Worm (Caenorhabditis elegans) whole organism, young adult: ENCODE results near the gene srx-5.

Experiments used
- B0336.3 ChIP-seq: fragments of 200-800 bp; sonication (Bioruptor generic); IDR thresholded peaks from 2 replicates; pipeline ENCODE4 v1.3.6; 2022; ENCODE audit warnings: missing genetic modification characterization, missing compliant biosample characterization
- F22D6.2 ChIP-seq: sonication (generic microtip); optimal IDR thresholded peaks from 2 replicates; lab custom pipeline; 2016; ENCODE audit warnings: mild to moderate bottlenecking, missing genetic modification characterization, missing compliant biosample characterization
- F23B12.7 ChIP-seq: sonication (generic microtip); optimal IDR thresholded peaks from 2 replicates; lab custom pipeline; 2017; ENCODE audit warnings: missing genetic modification characterization, mild to moderate bottlenecking, missing compliant biosample characterization, antibody characterized with exemption, moderate library complexity; ENCODE audit not compliant: insufficient read depth
- F39B2.1 ChIP-seq: fragments of 200-800 bp; sonication (Bioruptor generic); IDR thresholded peaks from 2 replicates; pipeline ENCODE4 v1.3.6; 2022; ENCODE audit warnings: missing genetic modification reagents, missing genetic modification characterization, missing compliant biosample characterization
- F52B5.7 ChIP-seq: sonication (generic microtip); optimal IDR thresholded peaks from 2 replicates; lab custom pipeline; 2016; ENCODE audit warnings: mild to moderate bottlenecking, missing genetic modification characterization, missing compliant biosample characterization
- Y53F4B.3 ChIP-seq: fragments of 200-800 bp; sonication (Bioruptor generic); IDR thresholded peaks from 2 replicates; pipeline ENCODE4 v1.3.6; 2022; ENCODE audit warnings: missing genetic modification reagents, missing genetic modification characterization, missing compliant biosample characterization
- Y53G8AR.9 ChIP-seq: fragments of 200-800 bp; sonication (Bioruptor generic); conservative IDR thresholded peaks from 2 replicates; pipeline ENCODE4 v1.3.6; 2022; ENCODE audit warnings: missing genetic modification reagents, missing genetic modification characterization, missing compliant biosample characterization
- Y67H2A.10 ChIP-seq: fragments of 200-800 bp; sonication (Bioruptor generic); conservative IDR thresholded peaks from 2 replicates; pipeline ENCODE4 v1.3.6; 2022; ENCODE audit warnings: missing genetic modification reagents, missing genetic modification characterization, missing compliant biosample characterization
- Y95B8A.8 ChIP-seq: fragments of 200-800 bp; sonication (Bioruptor generic); IDR thresholded peaks from 2 replicates; pipeline ENCODE4 v1.3.6; 2022; ENCODE audit warnings: missing genetic modification reagents, missing genetic modification characterization, missing compliant biosample characterization
- ama-1 ChIP-seq, 3 experiments: fragments of 150-350 bp in 1 of 3; sonication (generic microtip) in 2 of 3; optimal IDR thresholded peaks; 2 replicates each; lab custom pipeline; 2014 to 2018; ENCODE audit warnings: missing biosample characterization in 2 of 3, missing genetic modification characterization in 2 of 3, missing genetic modification reagents in 2 of 3
- attf-3 ChIP-seq: fragments of 200-800 bp; sonication (Bioruptor generic); conservative IDR thresholded peaks from 2 replicates; pipeline ENCODE4 v1.3.6; 2022; ENCODE audit warnings: missing genetic modification reagents, missing genetic modification characterization, missing compliant biosample characterization
- ccch-3 ChIP-seq: fragments of 200-800 bp; sonication (Bioruptor generic); optimal IDR thresholded peaks from 2 replicates; lab custom pipeline; 2018; ENCODE audit warnings: mild to moderate bottlenecking, missing genetic modification characterization, missing compliant biosample characterization
- ceh-79 ChIP-seq: sonication (generic microtip); optimal IDR thresholded peaks from 2 replicates; lab custom pipeline; 2017; ENCODE audit warnings: mild to moderate bottlenecking, missing genetic modification characterization, missing compliant biosample characterization
- die-1 ChIP-seq: sonication (generic microtip); optimal IDR thresholded peaks from 2 replicates; lab custom pipeline; 2016; ENCODE audit warnings: missing genotype, mild to moderate bottlenecking, missing genetic modification characterization, missing compliant biosample characterization
- efl-1 ChIP-seq: fragments of 150-350 bp; optimal IDR thresholded peaks from 2 replicates; lab custom pipeline; 2014; ENCODE audit warnings: missing biosample characterization, missing genetic modification reagents, missing genetic modification characterization
- egl-18 ChIP-seq: fragments of 200-800 bp; sonication (Bioruptor generic); IDR thresholded peaks from 2 replicates; pipeline ENCODE4 v1.3.6; 2022; ENCODE audit warnings: missing genetic modification reagents, missing genetic modification characterization, missing compliant biosample characterization
- egrh-3 ChIP-seq: fragments of 200-800 bp; sonication (Bioruptor generic); IDR thresholded peaks from 2 replicates; pipeline ENCODE4 v1.3.6; 2022; ENCODE audit warnings: missing genetic modification reagents, missing genetic modification characterization, missing compliant biosample characterization
- lag-1 ChIP-seq: fragments of 200-800 bp; sonication (Bioruptor generic); IDR thresholded peaks from 2 replicates; pipeline ENCODE4 v1.3.6; 2022; ENCODE audit warnings: missing genetic modification reagents, missing genetic modification characterization, missing compliant biosample characterization
- let-607 ChIP-seq, 2 experiments: fragments of 200-800 bp in 1 of 2; sonication (Bioruptor generic) in 1 of 2; sonication (generic microtip) in 1 of 2; optimal IDR thresholded peaks; 2 replicates each; lab custom pipeline; 2016 to 2018; ENCODE audit warnings: mild to moderate bottlenecking in 2 of 2, missing compliant biosample characterization in 2 of 2, missing genetic modification characterization in 2 of 2, moderate library complexity in 2 of 2, missing genotype in 1 of 2
- lin-26 ChIP-seq: fragments of 200-800 bp; sonication (Bioruptor generic); IDR thresholded peaks from 2 replicates; pipeline ENCODE4 v1.3.6; 2022; ENCODE audit warnings: missing genetic modification reagents, missing genetic modification characterization, missing compliant biosample characterization
- lin-35 ChIP-seq, 3 experiments: fragments of 150-350 bp in 2 of 3; sonication (generic microtip) in 1 of 3; optimal IDR thresholded peaks; 2 replicates each; lab custom pipeline; 2014 to 2018; ENCODE audit warnings: missing biosample characterization in 3 of 3, missing genetic modification characterization in 3 of 3, missing genetic modification reagents in 3 of 3
- lin-40 ChIP-seq: sonication (generic microtip); optimal IDR thresholded peaks from 2 replicates; lab custom pipeline; 2016; ENCODE audit warnings: missing genetic modification characterization, mild to moderate bottlenecking, missing compliant biosample characterization, missing genotype, missing genetic modification reagents
- lin-54 ChIP-seq: fragments of 200-800 bp; sonication (Bioruptor generic); optimal IDR thresholded peaks from 2 replicates; lab custom pipeline; 2018; ENCODE audit warnings: mild to moderate bottlenecking, missing genetic modification characterization, missing compliant biosample characterization
- madf-3 ChIP-seq: fragments of 200-800 bp; sonication (Bioruptor generic); IDR thresholded peaks from 2 replicates; pipeline ENCODE4 v1.3.6; 2022; ENCODE audit warnings: missing genetic modification reagents, missing genetic modification characterization, missing compliant biosample characterization
- mxl-1 ChIP-seq: sonication (generic microtip); optimal IDR thresholded peaks from 2 replicates; lab custom pipeline; 2016; ENCODE audit warnings: missing genetic modification characterization, missing compliant biosample characterization
- nhr-179 ChIP-seq: sonication (generic microtip); optimal IDR thresholded peaks from 2 replicates; lab custom pipeline; 2016; ENCODE audit warnings: mild to moderate bottlenecking, missing genetic modification characterization, missing compliant biosample characterization
- nhr-80 ChIP-seq: sonication (generic microtip); optimal IDR thresholded peaks from 2 replicates; lab custom pipeline; 2016; ENCODE audit warnings: missing genetic modification characterization, missing compliant biosample characterization
- rec-8 ChIP-seq, 2 experiments: sonication (generic microtip); optimal IDR thresholded peaks; 2 replicates each; lab custom pipeline; 2016; ENCODE audit warnings: mild to moderate bottlenecking in 2 of 2, missing genetic modification characterization in 2 of 2, missing genetic modification reagents in 2 of 2, missing genotype in 2 of 2, missing biosample characterization in 1 of 2, missing compliant biosample characterization in 1 of 2, moderate library complexity in 1 of 2
- snpc-1.3 ChIP-seq: sonication (generic microtip); optimal IDR thresholded peaks from 2 replicates; lab custom pipeline; 2017; ENCODE audit warnings: missing genetic modification characterization, mild to moderate bottlenecking, missing compliant biosample characterization, antibody characterized with exemption, moderate library complexity, missing genotype, missing genetic modification reagents; ENCODE audit not compliant: insufficient read depth
- somi-1 ChIP-seq: fragments of 200-800 bp; sonication (Bioruptor generic); optimal IDR thresholded peaks from 2 replicates; lab custom pipeline; 2018; ENCODE audit warnings: mild to moderate bottlenecking, missing genetic modification characterization, missing compliant biosample characterization
- tbx-9 ChIP-seq: sonication (generic microtip); optimal IDR thresholded peaks from 2 replicates; lab custom pipeline; 2016; ENCODE audit warnings: borderline replicate concordance, missing genetic modification characterization, inconsistent platforms, missing compliant biosample characterization
- xnd-1 ChIP-seq: sonication (generic microtip); optimal IDR thresholded peaks from 2 replicates; lab custom pipeline; 2016; ENCODE audit warnings: missing genotype, missing genetic modification reagents, missing genetic modification characterization, missing compliant biosample characterization
- zfh-2 ChIP-seq: fragments of 200-800 bp; sonication (Bioruptor generic); conservative IDR thresholded peaks from 2 replicates; pipeline ENCODE4 v1.3.6; 2022; ENCODE audit warnings: missing genetic modification reagents, missing genetic modification characterization, missing compliant biosample characterization
- ztf-18 ChIP-seq: sonication (generic microtip); optimal IDR thresholded peaks from 2 replicates; lab custom pipeline; 2016; ENCODE audit warnings: missing genotype, mild to moderate bottlenecking, missing genetic modification characterization, missing compliant biosample characterization
- ztf-3 ChIP-seq: fragments of 200-800 bp; sonication (Bioruptor generic); optimal IDR thresholded peaks from 2 replicates; lab custom pipeline; 2018; ENCODE audit warnings: mild to moderate bottlenecking, missing genetic modification characterization, missing compliant biosample characterization
- ztf-6 ChIP-seq: fragments of 200-800 bp; sonication (Bioruptor generic); IDR thresholded peaks from 2 replicates; pipeline ENCODE4 v1.3.6; 2022; ENCODE audit warnings: missing genetic modification reagents, missing genetic modification characterization, missing compliant biosample characterization

srx-5 gene

DNA sequence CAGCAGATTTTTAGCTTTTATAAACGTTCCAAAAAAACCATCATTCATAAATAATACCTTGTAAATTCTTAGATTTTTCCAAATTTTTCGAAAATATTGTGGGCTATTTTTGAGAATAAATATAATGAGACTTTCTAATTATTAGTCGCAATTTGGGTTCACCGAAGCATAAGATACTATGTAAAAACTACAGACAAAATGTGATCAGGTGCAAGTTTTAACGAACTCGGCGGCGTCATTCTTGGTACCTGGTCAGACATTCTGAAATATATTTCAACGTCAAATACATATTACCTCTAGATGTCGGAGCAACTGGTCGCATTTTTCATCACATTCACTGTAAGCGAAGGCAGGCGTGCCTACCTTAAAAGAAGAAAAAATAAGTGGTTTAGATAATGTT lies 17.8 kb upstream of the srx-5 start, which contains the start of gene srx-23:
TSS of gene srx-23 (plus strand) at position 301 of the 400 bp plus-strand sequence.
- TF ChIP-seq F23B12.7 (tag; lab: Kevin White, UChicago) (no peak), attf-3 (GFP tag; lab: Robert Waterston, UW) (no peak), let-607 (tag; optimal IDR thresholded peaks at IDR 0.05; lab: Kevin White, UChicago) (no peak), die-1 (tag; lab: Kevin White, UChicago) (no peak), F52B5.7 (tag; lab: Kevin White, UChicago) (no peak), nhr-179 (tag; lab: Kevin White, UChicago) (no peak), ccch-3 (GFP tag; lab: Kevin White, UChicago) (no peak), lin-26 (GFP tag; lab: Robert Waterston, UW) (no peak), lin-35 (GFP tag; optimal IDR thresholded peaks at IDR 0.05; lab: Kevin White, UChicago) (no peak), Y95B8A.8 (GFP tag; lab: Robert Waterston, UW) (no peak), rec-8 (tag; optimal IDR thresholded peaks at IDR 0.05; lab: Kevin White, UChicago) (no peak), lin-54 (GFP tag; lab: Kevin White, UChicago) (no peak), Y53G8AR.9 (GFP tag; lab: Robert Waterston, UW) (no peak), ztf-18 (no peak), madf-3 (GFP tag; lab: Robert Waterston, UW) (no peak), ceh-79 (tag; lab: Kevin White, UChicago) (no peak), tbx-9 (tag; lab: Kevin White, UChicago) (no peak)

- no peak for TF ChIP-seq ztf-18
- no peak for TF ChIP-seq Y67H2A.10
- TF ChIP-seq nhr-80 (tag; lab: Kevin White, UChicago) = peak; percentile 21
Observed at ce11 chrV:683858-684257, 16.0 kb upstream of the srx-5 start, which contains the start of gene F31F4.1. F31F4.1 (plus strand) TSS chrV:684060.

- no peak for TF ChIP-seq F39B2.1
- no peak for TF ChIP-seq mxl-1 (tag; lab: Kevin White, UChicago)
- TF ChIP-seq egl-18 (GFP tag; lab: Robert Waterston, UW) = no peak
- no peak for TF ChIP-seq Y53F4B.3 (GFP tag; lab: Robert Waterston, UW)
- no peak for TF ChIP-seq xnd-1 (tag; lab: Kevin White, UChicago)
- no peak for TF ChIP-seq F22D6.2 (tag; lab: Kevin White, UChicago)
- no peak for TF ChIP-seq efl-1 (GFP tag; lab: Kevin White, UChicago)
- no peak for TF ChIP-seq B0336.3
- TF ChIP-seq die-1 (tag; lab: Kevin White, UChicago) = no peak
- no peak for TF ChIP-seq lin-40 (tag; lab: Kevin White, UChicago)
- no peak for TF ChIP-seq zfh-2 (GFP tag; lab: Robert Waterston, UW)
- no peak for TF ChIP-seq ztf-3 (GFP tag; lab: Kevin White, UChicago)
- TF ChIP-seq lag-1 (GFP tag; lab: Robert Waterston, UW) = no peak
- TF ChIP-seq ceh-79 (tag; lab: Kevin White, UChicago) = no peak
- TF ChIP-seq F52B5.7 (tag; lab: Kevin White, UChicago) = no peak
Observed at ce11 chrV:687384-687783, 12.5 kb upstream of the srx-5 start, which contains the start of gene H25P19.1. H25P19.1 (plus strand) TSS chrV:687684.

DNA sequence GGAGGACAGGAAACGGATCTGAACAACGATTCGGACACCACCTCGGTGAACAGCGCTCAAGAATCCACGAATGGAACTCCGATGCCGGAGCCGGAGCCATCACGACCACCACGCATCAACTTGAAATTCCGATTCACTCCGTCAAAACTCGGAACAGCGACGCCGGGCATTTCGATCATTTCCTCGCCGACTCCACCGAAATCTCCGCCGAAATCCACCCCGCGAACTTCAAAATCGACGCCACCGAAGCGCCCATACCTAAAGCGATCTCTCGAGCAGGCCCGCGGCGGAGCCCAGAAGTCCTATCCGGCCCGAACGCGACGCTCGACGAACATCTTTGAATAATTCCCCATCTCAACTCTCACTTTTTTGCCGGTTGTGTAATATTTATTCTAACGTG lies 10.3 kb upstream of the srx-5 start:
- TF ChIP-seq ztf-6 (GFP tag; lab: Robert Waterston, UW) (no peak), F52B5.7 (tag; lab: Kevin White, UChicago) (no peak), xnd-1 (tag; lab: Kevin White, UChicago) (no peak), ccch-3 (GFP tag; lab: Kevin White, UChicago) (no peak), zfh-2 (GFP tag; lab: Robert Waterston, UW) (peak; percentile 70), ama-1 (optimal IDR thresholded peaks at IDR 0.05; lab: Kevin White, UChicago) (no peak), ama-1 (GFP tag; optimal IDR thresholded peaks at IDR 0.05; lab: Kevin White, UChicago) (no peak), somi-1 (no peak), let-607 (tag; optimal IDR thresholded peaks at IDR 0.05; lab: Kevin White, UChicago) (no peak), snpc-1.3 (tag; lab: Kevin White, UChicago) (no peak), egrh-3 (GFP tag; lab: Robert Waterston, UW) (peak; percentile 46; the same call in 1 of the 2 replicates)
